Worm (Caenorhabditis elegans) whole organism, L4/young adult: ENCODE data around the gene pals-17.

Source experiments
- W03F9.2 ChIP-seq: fragments of 150-350 bp; optimal IDR thresholded peaks from 2 replicates; lab custom pipeline; 2014; ENCODE audit warnings: missing biosample characterization, missing genetic modification characterization
- dao-5 ChIP-seq: sonication (generic microtip); optimal IDR thresholded peaks from 2 replicates; lab custom pipeline; 2016; ENCODE audit warnings: missing genotype, missing genetic modification characterization, moderate library complexity, missing compliant biosample characterization
- him-1 ChIP-seq: sonication (generic microtip); optimal IDR thresholded peaks from 2 replicates; lab custom pipeline; 2016; ENCODE audit warnings: missing genotype, missing genetic modification reagents, missing genetic modification characterization, missing compliant biosample characterization

DNA sequence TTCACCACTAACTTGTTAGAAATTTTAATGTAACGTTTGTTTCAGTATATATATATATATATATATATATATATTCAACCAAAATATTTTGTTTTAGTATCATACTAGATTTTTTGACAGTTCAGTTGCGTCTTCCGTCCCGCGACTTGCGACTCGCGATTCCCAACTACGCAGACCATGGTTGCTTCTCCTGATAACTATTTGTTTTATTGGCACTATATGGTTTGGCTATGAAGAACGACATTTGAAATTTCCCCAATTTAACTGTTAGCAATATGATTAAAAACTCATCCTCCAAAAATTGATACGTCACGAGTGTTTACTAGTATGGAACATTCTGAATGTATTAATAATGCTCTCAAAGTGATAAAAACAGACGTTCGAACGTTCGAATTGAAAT lies 7.0 kb downstream of the pals-17 start:
- TF ChIP-seq W03F9.2 (tag; lab: Kevin White, UChicago) (no peak), dao-5 (no peak), him-1 (no peak)
